Worm (Caenorhabditis elegans) whole organism, young adult: Measurements from ENCODE around the gene F55C12.2.

Source experiments
- F57C9.4 ChIP-seq: sonication (generic microtip); optimal IDR thresholded peaks from 2 replicates; lab custom pipeline; 2017; ENCODE audit warnings: mild to moderate bottlenecking, missing genetic modification characterization, missing compliant biosample characterization
- akir-1 ChIP-seq: fragments of 200-800 bp; sonication (Bioruptor generic); optimal IDR thresholded peaks from 2 replicates; lab custom pipeline; 2018; ENCODE audit warnings: mild to moderate bottlenecking, missing genetic modification characterization, moderate library complexity, missing compliant biosample characterization
- cebp-1 ChIP-seq, 2 experiments: fragments of 200-800 bp in 1 of 2; sonication (Bioruptor generic) in 1 of 2; sonication (generic microtip) in 1 of 2; IDR thresholded peaks in 1 of 2; optimal IDR thresholded peaks in 1 of 2; 2 replicates each; pipeline versions ENCODE4 v1.3.6 to Lab custom; 2017 to 2022; ENCODE audit warnings: missing compliant biosample characterization in 2 of 2, missing genetic modification characterization in 2 of 2, mild to moderate bottlenecking in 1 of 2, missing genetic modification reagents in 1 of 2, moderate library complexity in 1 of 2
- ceh-58 ChIP-seq: fragments of 200-800 bp; sonication (Bioruptor generic); IDR thresholded peaks from 2 replicates; pipeline ENCODE4 v1.3.6; 2022; ENCODE audit warnings: missing genetic modification characterization, missing compliant biosample characterization
- ets-4 ChIP-seq: fragments of 200-800 bp; sonication (Bioruptor generic); optimal IDR thresholded peaks from 2 replicates; lab custom pipeline; 2018; ENCODE audit warnings: mild to moderate bottlenecking, missing genetic modification characterization, missing compliant biosample characterization
- lin-54 ChIP-seq: fragments of 200-800 bp; sonication (Bioruptor generic); optimal IDR thresholded peaks from 2 replicates; lab custom pipeline; 2018; ENCODE audit warnings: mild to moderate bottlenecking, missing genetic modification characterization, missing compliant biosample characterization
- lsl-1 ChIP-seq: fragments of 200-800 bp; sonication (Bioruptor generic); optimal IDR thresholded peaks from 2 replicates; lab custom pipeline; 2018; ENCODE audit warnings: mild to moderate bottlenecking, missing genetic modification characterization, moderate library complexity, missing compliant biosample characterization
- nhr-80 ChIP-seq: sonication (generic microtip); optimal IDR thresholded peaks from 2 replicates; lab custom pipeline; 2016; ENCODE audit warnings: missing genetic modification characterization, missing compliant biosample characterization
- unc-130 ChIP-seq: sonication (generic microtip); optimal IDR thresholded peaks from 2 replicates; lab custom pipeline; 2016; ENCODE audit warnings: missing genetic modification reagents, missing genetic modification characterization, missing compliant biosample characterization
- ztf-18 ChIP-seq: sonication (generic microtip); optimal IDR thresholded peaks from 2 replicates; lab custom pipeline; 2016; ENCODE audit warnings: missing genotype, mild to moderate bottlenecking, missing genetic modification characterization, missing compliant biosample characterization
- ztf-3 ChIP-seq: fragments of 200-800 bp; sonication (Bioruptor generic); optimal IDR thresholded peaks from 2 replicates; lab custom pipeline; 2018; ENCODE audit warnings: mild to moderate bottlenecking, missing genetic modification characterization, missing compliant biosample characterization

DNA sequence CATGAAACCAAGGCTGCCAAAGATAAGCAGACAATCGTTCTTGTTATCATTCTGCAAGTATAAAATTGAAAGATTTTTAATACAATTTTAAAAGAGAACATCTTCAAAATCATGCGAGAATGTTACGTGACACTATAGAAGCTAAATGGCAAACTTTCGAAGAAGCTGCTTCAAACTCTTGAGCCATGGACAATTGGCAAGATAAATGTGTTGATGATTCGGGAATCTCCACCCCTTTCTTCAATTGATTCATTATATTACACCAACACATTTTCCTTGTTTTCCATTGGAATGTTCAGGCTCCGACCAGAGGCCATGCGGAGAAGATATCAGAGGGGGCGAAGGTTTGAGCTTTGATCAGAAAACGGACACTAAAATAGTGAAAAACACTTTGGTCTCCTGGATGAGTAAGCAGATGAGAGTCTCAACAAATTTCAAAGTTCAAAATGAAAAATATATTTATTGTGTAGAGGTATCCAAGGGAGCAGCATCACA lies 35.5 kb upstream of the F55C12.2 start, which contains the start of gene lec-5:
- TF ChIP-seq unc-130 (GFP tag; lab: Kevin White, UChicago): no peak
- TF ChIP-seq lin-54 (GFP tag; lab: Kevin White, UChicago): no peak
- TF ChIP-seq ztf-3 (GFP tag; lab: Kevin White, UChicago): no peak
- no peak for TF ChIP-seq F57C9.4 (tag; lab: Kevin White, UChicago)
- no peak for TF ChIP-seq ztf-18 (tag; lab: Kevin White, UChicago)
- TF ChIP-seq lsl-1 (GFP tag; lab: Kevin White, UChicago): no peak
- TF ChIP-seq ceh-58 (GFP tag; lab: Robert Waterston, UW): no peak
- TF ChIP-seq ets-4: no peak
- TF ChIP-seq akir-1 (GFP tag; lab: Kevin White, UChicago): no peak
- TF ChIP-seq nhr-80 (tag; lab: Kevin White, UChicago): no peak
- TF ChIP-seq cebp-1 (GFP tag; IDR thresholded peaks at IDR 0.05; lab: Robert Waterston, UW): no peak
- no peak for TF ChIP-seq cebp-1 (tag; optimal IDR thresholded peaks at IDR 0.05; lab: Kevin White, UChicago)
